Worm (Caenorhabditis elegans) whole organism, L4/young adult: ENCODE results near the gene Y25C1A.7.

Source experiments
- W03F9.2 ChIP-seq: fragments of 150-350 bp; optimal IDR thresholded peaks from 2 replicates; lab custom pipeline; 2014; ENCODE audit warnings: missing biosample characterization, missing genetic modification characterization
- dao-5 ChIP-seq: sonication (generic microtip); optimal IDR thresholded peaks from 2 replicates; lab custom pipeline; 2016; ENCODE audit warnings: missing genotype, missing genetic modification characterization, moderate library complexity, missing compliant biosample characterization
- him-1 ChIP-seq: sonication (generic microtip); optimal IDR thresholded peaks from 2 replicates; lab custom pipeline; 2016; ENCODE audit warnings: missing genotype, missing genetic modification reagents, missing genetic modification characterization, missing compliant biosample characterization

DNA sequence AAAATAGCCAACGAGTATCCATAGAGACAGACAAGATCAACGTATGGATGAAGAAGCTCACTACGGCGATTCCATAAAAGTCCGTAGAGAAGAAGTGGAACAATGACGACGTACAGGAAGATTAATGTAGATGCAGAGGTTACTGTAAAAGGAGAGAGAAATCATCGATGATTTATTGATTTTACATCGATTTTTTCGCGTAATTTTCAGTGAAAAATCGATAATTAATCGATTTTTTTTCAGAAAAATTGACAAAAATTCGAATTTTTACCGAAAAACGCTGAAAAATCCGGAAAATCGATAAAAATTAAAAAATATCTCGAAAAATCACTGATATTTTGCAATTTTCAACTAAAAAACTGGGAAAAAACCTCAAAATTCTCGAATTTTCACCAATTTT is 4.5 kb downstream of the Y25C1A.7 start:
- TF ChIP-seq dao-5 (tag; lab: Kevin White, UChicago) (no peak), him-1 (tag; lab: Kevin White, UChicago) (no peak), W03F9.2 (tag; lab: Kevin White, UChicago) (no peak)
